Worm (Caenorhabditis elegans) whole organism, L4/young adult: Measurements from ENCODE around the gene unc-41.
A peak's percentile ranks its signal among the peaks of the same experiment; 100 is the strongest.

Experiments
- W03F9.2 ChIP-seq: fragments of 150-350 bp; optimal IDR thresholded peaks from 2 replicates; lab custom pipeline; 2014; ENCODE audit warnings: missing biosample characterization, missing genetic modification characterization
- dao-5 ChIP-seq: sonication (generic microtip); optimal IDR thresholded peaks from 2 replicates; lab custom pipeline; 2016; ENCODE audit warnings: missing genotype, missing genetic modification characterization, moderate library complexity, missing compliant biosample characterization
- him-1 ChIP-seq: sonication (generic microtip); optimal IDR thresholded peaks from 2 replicates; lab custom pipeline; 2016; ENCODE audit warnings: missing genotype, missing genetic modification reagents, missing genetic modification characterization, missing compliant biosample characterization

unc-41 gene

DNA sequence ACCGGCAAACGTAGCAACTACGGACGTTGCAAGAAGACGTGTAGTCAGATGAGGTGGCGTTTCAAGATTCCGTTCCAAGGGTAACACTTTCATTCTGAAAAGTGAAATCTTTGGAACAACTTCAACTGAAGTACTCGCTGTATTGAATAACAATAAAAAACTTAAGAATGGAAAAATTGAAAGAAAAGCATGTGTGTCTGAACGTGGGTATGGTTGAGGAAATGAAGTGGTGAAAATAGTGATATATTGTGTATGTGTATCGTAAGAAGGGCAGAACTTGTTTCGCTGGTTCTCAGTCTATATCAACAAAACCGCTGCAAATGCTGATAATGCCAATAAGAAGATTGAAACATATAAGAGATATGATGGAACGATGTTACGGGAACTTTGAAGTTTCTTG, 19.8 kb upstream of the unc-41 start, which contains the start of gene K08H10.6:
K08H10.6 (minus strand) TSS at position 101 of the 400 bp plus-strand sequence.
- no peak for TF ChIP-seq him-1 (tag; lab: Kevin White, UChicago)
- TF ChIP-seq W03F9.2 (tag; lab: Kevin White, UChicago): no peak
- TF ChIP-seq dao-5 (tag; lab: Kevin White, UChicago): no peak

DNA sequence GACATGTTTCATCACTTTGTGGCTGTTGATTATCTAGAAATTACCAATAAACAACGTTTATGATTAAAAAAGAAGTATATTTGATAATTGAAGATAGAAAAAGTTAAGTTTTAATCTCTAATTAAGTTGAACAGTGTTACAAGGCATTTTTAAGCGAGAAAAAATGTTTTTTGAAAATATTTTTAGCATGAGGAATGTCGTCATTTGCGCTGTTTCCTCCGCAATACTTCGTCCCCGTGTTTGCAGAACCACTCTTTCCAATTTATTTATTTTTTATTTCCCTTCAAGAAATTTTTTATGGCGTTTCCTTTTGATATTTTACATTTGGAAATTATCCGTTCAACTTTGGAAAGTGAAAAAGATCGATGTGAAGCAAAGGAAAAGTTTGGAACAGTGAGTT, 15.6 kb upstream of the unc-41 start, which contains the start of the genes rde-1 and trpp-6:
rde-1 (minus strand) TSS at position 33 of the 400 bp plus-strand sequence.
trpp-6 (plus strand) TSS at position 286 of the 400 bp plus-strand sequence.
- no peak for TF ChIP-seq W03F9.2 (tag; lab: Kevin White, UChicago)
- no peak for TF ChIP-seq him-1 (tag; lab: Kevin White, UChicago)
- no peak for TF ChIP-seq dao-5 (tag; lab: Kevin White, UChicago)

DNA sequence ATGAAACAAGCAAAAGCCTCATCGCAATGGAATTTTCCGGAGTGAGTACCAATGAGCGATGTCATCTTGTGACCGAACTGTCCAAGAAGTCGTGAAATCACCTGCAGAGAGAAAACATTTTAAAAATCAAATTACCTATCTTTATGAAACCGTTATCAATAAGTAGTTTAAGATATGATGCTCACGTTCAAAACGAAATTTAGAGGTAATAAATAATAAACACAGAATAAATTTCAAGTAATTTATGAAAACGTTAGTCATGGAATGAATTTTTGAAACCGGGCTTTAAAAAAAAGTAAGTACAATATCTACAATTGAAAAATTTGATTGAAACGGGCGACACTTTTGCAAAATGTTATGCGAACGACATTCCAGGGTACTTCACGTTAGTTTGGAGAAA, 11.7 kb upstream of the unc-41 start, which contains the start of gene C27H6.8:
C27H6.8 (minus strand) TSS at position 101 of the 400 bp plus-strand sequence.
- TF ChIP-seq him-1 (tag; lab: Kevin White, UChicago): no peak
- TF ChIP-seq dao-5 (tag; lab: Kevin White, UChicago): no peak
- no peak for TF ChIP-seq W03F9.2 (tag; lab: Kevin White, UChicago)

DNA sequence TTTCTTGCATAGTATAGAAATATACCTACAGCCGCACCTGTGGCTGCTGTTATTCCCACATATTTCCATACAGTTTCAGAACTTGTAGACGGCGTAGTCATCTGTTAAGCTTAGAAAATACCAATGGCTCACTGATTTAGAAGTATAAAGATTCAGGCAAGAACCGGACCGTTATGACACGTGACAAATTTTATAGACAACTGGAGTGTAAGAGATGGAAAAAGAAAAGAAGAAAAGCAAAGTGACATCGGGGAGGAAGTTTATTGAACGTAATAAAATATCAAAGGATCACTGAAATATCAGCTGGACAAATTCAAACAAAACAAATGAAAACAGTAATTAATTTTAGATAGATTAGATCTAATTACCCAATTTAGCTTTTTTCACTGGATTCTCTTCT, 10.1 kb upstream of the unc-41 start, which contains the start of gene rmd-2:
rmd-2 (minus strand) TSS at position 101 of the 400 bp plus-strand sequence.
- TF ChIP-seq dao-5 (tag; lab: Kevin White, UChicago): no peak
- no peak for TF ChIP-seq him-1 (tag; lab: Kevin White, UChicago)
- TF ChIP-seq W03F9.2 (tag; lab: Kevin White, UChicago): no peak

DNA sequence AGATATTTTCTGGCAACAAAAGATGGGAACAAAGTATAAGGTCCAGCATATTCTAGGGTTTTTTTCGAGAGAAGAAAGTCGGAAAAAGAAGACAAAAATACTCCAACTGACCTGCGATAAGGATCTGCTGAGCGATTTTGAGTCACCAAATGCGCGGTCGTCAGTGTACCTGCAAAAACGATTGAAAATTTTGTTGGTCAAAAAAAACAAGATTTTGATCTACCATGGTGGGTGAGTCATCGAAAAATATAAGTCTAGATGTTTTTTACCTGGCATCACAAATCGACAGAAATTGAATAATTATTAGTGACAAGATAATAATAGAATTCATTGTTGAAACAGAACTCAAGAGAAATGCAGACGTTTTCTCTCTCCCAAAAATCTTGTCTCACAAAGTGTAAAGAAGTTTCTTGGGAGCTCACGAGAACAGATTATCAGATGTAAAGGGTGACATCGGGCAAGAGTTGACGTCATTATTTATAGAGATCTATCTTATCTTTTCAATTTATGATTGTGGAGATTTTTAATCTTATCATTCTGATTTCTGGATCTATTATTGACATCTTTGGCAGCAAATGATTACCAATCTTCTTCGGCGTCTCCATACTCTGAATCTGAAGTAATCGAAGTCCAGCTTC, 9.3 kb upstream of the unc-41 start:
- TF ChIP-seq dao-5 (tag; lab: Kevin White, UChicago): no peak
- no peak for TF ChIP-seq him-1 (tag; lab: Kevin White, UChicago)
- TF ChIP-seq W03F9.2 (tag; lab: Kevin White, UChicago): no peak

DNA sequence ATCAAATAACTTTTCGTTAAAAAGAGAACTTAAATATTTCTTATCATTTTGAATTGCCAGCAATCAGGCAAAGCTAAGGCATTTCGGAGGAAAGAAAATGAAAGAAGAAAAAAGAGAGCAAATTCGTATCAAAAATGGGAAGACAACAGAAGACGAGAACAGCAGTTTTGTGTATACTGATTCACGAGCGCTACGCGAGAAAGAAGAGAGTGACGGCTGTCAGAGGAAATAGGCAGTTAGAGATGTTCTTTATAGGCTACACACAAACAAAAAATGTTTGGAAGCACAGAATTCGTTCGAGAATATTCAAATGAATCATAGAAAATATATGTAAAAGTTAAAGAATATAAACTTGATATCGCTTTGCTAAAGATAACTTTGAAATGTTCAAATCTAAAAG, 8.8 kb upstream of the unc-41 start:
- TF ChIP-seq him-1 (tag; lab: Kevin White, UChicago): no peak
- no peak for TF ChIP-seq W03F9.2 (tag; lab: Kevin White, UChicago)
- no peak for TF ChIP-seq dao-5 (tag; lab: Kevin White, UChicago)

DNA sequence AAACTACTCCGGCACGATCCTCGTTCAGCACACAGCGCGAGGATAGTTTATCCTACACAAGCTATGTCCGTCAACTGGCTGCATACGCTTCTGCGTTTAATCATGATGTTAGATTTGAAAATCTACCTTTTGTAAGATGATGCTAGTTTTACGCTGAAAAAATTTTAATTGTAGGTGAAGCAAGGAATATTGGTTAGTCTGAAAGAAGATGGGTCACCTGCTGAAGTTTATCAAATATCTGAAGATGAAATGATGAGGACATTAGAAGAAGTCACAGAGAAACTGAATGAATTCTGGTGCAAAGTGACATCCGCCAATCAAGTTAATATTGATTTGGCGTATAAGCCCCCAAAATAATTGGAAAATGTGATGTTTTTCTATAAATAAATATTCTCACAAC, 7.5 kb upstream of the unc-41 start:
- TF ChIP-seq dao-5 (tag; lab: Kevin White, UChicago): no peak
- TF ChIP-seq him-1 (tag; lab: Kevin White, UChicago): no peak
- TF ChIP-seq W03F9.2 (tag; lab: Kevin White, UChicago): no peak

DNA sequence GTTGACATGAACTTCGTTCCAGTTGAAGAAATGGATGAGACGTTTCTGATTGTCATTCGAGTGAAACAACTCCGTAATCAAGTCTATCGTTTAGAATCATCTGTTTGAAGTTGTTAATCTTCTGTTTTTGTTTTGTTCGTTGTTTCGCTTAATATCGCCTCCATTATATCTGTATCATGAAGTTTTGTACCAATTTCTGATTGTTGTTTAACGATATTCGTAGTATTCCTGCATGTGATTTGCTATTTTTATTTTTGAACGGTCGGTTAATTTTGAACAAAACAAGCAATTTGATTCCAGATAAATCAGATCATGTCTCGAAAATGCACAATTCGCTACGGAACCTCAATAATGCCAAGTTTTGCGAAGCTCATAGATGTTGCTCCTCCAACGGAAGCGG, 6.5 kb upstream of the unc-41 start, which contains the start of gene C27H6.9:
C27H6.9 (plus strand) TSS at position 301 of the 400 bp plus-strand sequence.
- no peak for TF ChIP-seq W03F9.2 (tag; lab: Kevin White, UChicago)
- TF ChIP-seq dao-5 (tag; lab: Kevin White, UChicago): no peak
- TF ChIP-seq him-1 (tag; lab: Kevin White, UChicago): no peak

DNA sequence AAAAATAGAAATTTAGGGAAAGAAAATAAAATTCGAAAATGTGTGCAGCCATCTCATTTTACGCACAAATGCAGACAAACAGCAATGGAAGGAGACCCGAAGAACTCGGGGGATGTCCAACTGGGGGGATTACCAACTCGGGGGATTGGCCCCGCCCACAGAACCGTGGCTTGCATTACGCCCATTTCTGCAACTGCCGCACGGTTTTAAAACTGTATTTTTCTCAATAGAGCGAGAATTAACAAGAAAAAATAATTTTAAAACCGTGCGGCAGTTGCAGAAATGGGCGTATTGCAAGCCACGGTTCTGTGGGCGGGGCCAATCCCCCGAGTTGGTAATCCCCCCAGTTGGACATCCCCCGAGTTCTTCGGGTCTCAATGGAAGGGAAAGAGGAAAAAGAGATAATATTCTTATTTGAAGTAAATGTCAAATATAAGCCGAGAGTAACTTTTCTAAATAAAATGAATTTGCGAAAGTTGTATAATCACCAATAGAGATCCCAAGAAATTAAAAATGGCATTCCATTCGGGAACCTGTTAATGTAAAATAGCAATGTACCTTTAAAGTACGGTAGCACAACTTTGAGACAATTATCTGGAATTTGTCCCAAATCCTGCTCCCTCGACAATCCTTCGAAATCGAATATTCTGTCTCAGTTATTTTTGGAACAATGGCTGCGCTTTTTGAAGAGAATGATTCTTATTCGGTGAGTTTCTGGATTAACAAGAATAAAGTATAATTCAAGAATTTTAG, 4.9 kb upstream of the unc-41 start, which contains the start of the genes ruvb-1 and tofu-1:
ruvb-1 (minus strand) TSS at position 72 of the 753 bp plus-strand sequence.
tofu-1 (plus strand) TSS at position 417 of the 753 bp plus-strand sequence.
- peak; percentile 29 for TF ChIP-seq W03F9.2 (tag; lab: Kevin White, UChicago)

DNA sequence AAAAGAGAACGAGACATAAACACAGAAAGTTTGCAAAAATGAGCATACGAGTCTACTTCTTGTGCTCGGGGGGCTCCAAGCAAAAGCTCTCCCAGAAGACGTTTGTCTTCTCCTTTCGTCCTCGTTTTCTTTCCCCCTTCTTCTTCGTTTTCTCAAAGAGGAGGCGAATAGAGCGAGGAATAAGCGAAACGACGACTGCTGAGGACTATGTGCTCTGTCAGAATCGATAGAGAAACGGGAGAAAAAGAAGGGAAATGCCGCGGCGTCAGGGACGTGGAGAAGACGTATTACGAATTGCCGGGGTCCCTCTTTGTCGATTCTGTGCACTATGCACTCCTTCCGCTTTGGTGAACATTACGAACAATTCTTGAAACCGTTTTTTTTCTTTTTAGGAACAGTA, 2.4 kb upstream of the unc-41 start:
- TF ChIP-seq him-1 (tag; lab: Kevin White, UChicago) (peak; percentile 33), dao-5 (tag; lab: Kevin White, UChicago) (no peak)

DNA sequence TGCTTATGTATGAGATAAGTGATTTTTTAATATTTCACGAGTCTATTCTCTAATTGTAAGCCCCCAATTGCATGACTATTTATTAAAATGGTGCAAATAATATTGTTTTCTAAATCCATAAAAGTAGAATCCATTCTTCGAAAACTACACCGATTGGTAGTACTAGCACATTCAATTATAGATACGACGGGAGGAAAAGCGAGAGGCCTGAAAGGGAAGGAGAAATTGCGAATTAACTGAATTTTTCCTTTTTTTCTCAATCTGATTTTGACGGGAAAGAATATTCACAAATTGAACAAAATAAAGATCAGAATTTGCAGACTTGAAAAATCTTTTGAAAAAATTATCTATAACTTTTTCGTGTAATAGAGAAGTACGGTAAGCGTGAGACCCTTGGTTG, 1.2 kb upstream of the unc-41 start:
- TF ChIP-seq dao-5 (tag; lab: Kevin White, UChicago) (no peak), W03F9.2 (tag; lab: Kevin White, UChicago) (no peak), him-1 (tag; lab: Kevin White, UChicago) (no peak)

DNA sequence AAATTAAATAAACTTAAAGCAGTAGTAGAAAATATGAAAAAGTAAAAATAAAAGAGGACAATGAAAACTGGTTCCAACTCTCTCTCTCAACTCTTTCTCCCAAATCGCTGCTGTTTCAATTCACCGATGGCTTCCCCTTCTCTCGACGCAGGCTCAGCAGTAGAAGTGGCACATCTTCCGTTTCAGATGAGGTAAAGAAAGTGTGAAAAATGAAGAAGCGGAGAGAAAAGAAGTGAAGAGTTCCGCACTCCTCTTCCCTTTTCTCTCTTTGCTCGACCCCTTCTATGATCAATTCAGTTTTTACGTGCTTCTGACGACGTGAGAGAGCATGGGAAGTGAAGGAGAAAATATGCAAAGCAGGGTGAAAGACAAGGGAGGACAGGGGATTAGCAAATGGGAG, 1.8 kb downstream of the unc-41 start:
- TF ChIP-seq W03F9.2 (tag; lab: Kevin White, UChicago): no peak
- TF ChIP-seq him-1 (tag; lab: Kevin White, UChicago): peak; percentile 54

DNA sequence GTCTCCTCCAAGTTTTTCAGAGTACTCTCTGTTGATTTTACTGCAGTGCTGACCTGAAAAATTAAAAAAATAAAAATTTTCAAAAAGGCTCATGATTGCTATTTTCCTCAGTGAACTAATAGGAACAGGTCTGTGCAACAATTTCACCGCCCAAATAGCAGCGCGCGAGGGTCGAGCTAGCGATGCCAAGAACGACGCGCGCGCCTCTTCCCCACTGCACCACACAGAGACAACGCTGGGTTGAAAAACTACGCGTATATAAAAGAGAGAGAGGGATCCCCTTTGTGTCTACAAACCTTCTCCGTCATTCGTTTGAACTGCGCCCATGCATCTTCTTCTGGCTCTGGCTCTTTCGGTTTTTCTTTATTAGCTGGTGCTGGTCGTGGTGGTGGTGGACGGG, 5.9 kb downstream of the unc-41 start:
- TF ChIP-seq dao-5 (tag; lab: Kevin White, UChicago) (peak; percentile 70), W03F9.2 (tag; lab: Kevin White, UChicago) (no peak), him-1 (tag; lab: Kevin White, UChicago) (peak; percentile 94)
